Worm (Caenorhabditis elegans): Measurements from ENCODE around the gene F35C8.8.

The F35C8.8 gene

ce11 chrX:5372638-5373037 is at the start of gene F35C8.8:
Gene F35C8.8, minus strand, starts transcription at chrX:5372639.
- no peak for TF ChIP-seq ceh-36 (tag; optimal IDR thresholded peaks at IDR 0.05)
- no peak for TF ChIP-seq hnd-1 (tag; optimal IDR thresholded peaks at IDR 0.05)
- TF ChIP-seq ceh-13 (GFP tag; optimal IDR thresholded peaks at IDR 0.05): no peak
- no peak for TF ChIP-seq tbx-11 (GFP tag; IDR thresholded peaks at IDR 0.05)
- TF ChIP-seq pes-1 (GFP tag; IDR thresholded peaks at IDR 0.05): no peak
- TF ChIP-seq ama-1 (optimal IDR thresholded peaks at IDR 0.05): no peak
- no peak for TF ChIP-seq tra-4 (tag; optimal IDR thresholded peaks at IDR 0.05)
- TF ChIP-seq hmbx-1 (tag; optimal IDR thresholded peaks at IDR 0.05): no peak
- no peak for TF ChIP-seq flt-1 (GFP tag; IDR thresholded peaks at IDR 0.05)
- TF ChIP-seq scrt-1 (GFP tag; IDR thresholded peaks at IDR 0.05): no peak
- TF ChIP-seq tbx-37 (GFP tag; conservative IDR thresholded peaks at IDR 0.05): no peak
- no peak for TF ChIP-seq sea-1 (GFP tag; conservative IDR thresholded peaks at IDR 0.05)
- no peak for TF ChIP-seq B0310.2 (tag; optimal IDR thresholded peaks at IDR 0.05)
- no peak for TF ChIP-seq F13C5.2 (tag; optimal IDR thresholded peaks at IDR 0.05)

- TF ChIP-seq hmbx-1 (tag; optimal IDR thresholded peaks at IDR 0.05) (no peak), scrt-1 (GFP tag; IDR thresholded peaks at IDR 0.05) (no peak), B0310.2 (tag; optimal IDR thresholded peaks at IDR 0.05) (no peak), ceh-36 (tag; optimal IDR thresholded peaks at IDR 0.05) (no peak), ceh-13 (GFP tag; optimal IDR thresholded peaks at IDR 0.05) (no peak), tra-4 (tag; optimal IDR thresholded peaks at IDR 0.05) (no peak), aly-1 (tag; optimal IDR thresholded peaks at IDR 0.05) (no peak), hmg-4 (GFP tag; optimal IDR thresholded peaks at IDR 0.05) (no peak), sea-1 (GFP tag; conservative IDR thresholded peaks at IDR 0.05) (no peak), hnd-1 (tag; optimal IDR thresholded peaks at IDR 0.05) (no peak), ets-7 (tag; optimal IDR thresholded peaks at IDR 0.05) (no peak), ama-1 (optimal IDR thresholded peaks at IDR 0.05) (no peak)
Measured at ce11 chrX:5414250-5414649, 41.8 kb upstream of the F35C8.8 start, which contains the start of gene C41A3.2. Gene C41A3.2, minus strand, starts transcription at chrX:5414350.

- TF ChIP-seq ets-7 (tag; optimal IDR thresholded peaks at IDR 0.05) (no peak), ama-1 (optimal IDR thresholded peaks at IDR 0.05) (no peak), ceh-13 (GFP tag; optimal IDR thresholded peaks at IDR 0.05) (no peak), scrt-1 (GFP tag; IDR thresholded peaks at IDR 0.05) (no peak), tbx-11 (GFP tag; IDR thresholded peaks at IDR 0.05) (no peak), hmg-4 (GFP tag; optimal IDR thresholded peaks at IDR 0.05) (no peak), aly-1 (tag; optimal IDR thresholded peaks at IDR 0.05) (no peak), tra-4 (tag; optimal IDR thresholded peaks at IDR 0.05) (no peak), ceh-36 (tag; optimal IDR thresholded peaks at IDR 0.05) (no peak)
Measured at ce11 chrX:5413510-5413909, 41.1 kb upstream of the F35C8.8 start, which contains the start of gene pks-1. Gene pks-1, plus strand, starts transcription at chrX:5413810.

- TF ChIP-seq B0310.2 (tag; optimal IDR thresholded peaks at IDR 0.05): peak; percentile 42
- TF ChIP-seq aly-1 (tag; optimal IDR thresholded peaks at IDR 0.05): peak; percentile 31
- TF ChIP-seq ets-7 (tag; optimal IDR thresholded peaks at IDR 0.05): no peak
- TF ChIP-seq hmbx-1 (tag; optimal IDR thresholded peaks at IDR 0.05): no peak
- peak; percentile 80 for TF ChIP-seq scrt-1 (GFP tag; IDR thresholded peaks at IDR 0.05)
- peak; percentile 41 for TF ChIP-seq hnd-1 (tag; optimal IDR thresholded peaks at IDR 0.05)
- peak; percentile 43 for TF ChIP-seq ceh-36 (tag; optimal IDR thresholded peaks at IDR 0.05)
- TF ChIP-seq tbx-37 (GFP tag; conservative IDR thresholded peaks at IDR 0.05): peak; percentile 69
- peak; percentile 65 for TF ChIP-seq hmg-4 (GFP tag; optimal IDR thresholded peaks at IDR 0.05)
- TF ChIP-seq flt-1 (GFP tag; IDR thresholded peaks at IDR 0.05): peak; percentile 63
- peak; percentile 79 for TF ChIP-seq tbx-11 (GFP tag; IDR thresholded peaks at IDR 0.05)
- TF ChIP-seq pes-1 (GFP tag; IDR thresholded peaks at IDR 0.05): no peak; the same call in 1 of the 2 replicates
- TF ChIP-seq F13C5.2 (tag; optimal IDR thresholded peaks at IDR 0.05): peak; percentile 51
- no peak for TF ChIP-seq sea-1 (GFP tag; conservative IDR thresholded peaks at IDR 0.05)
- TF ChIP-seq ceh-13 (GFP tag; optimal IDR thresholded peaks at IDR 0.05): peak; percentile 38
- no peak for TF ChIP-seq ama-1 (optimal IDR thresholded peaks at IDR 0.05)
- no peak for TF ChIP-seq tra-4 (tag; optimal IDR thresholded peaks at IDR 0.05)
Measured at ce11 chrX:5407271-5407670, 34.8 kb upstream of the F35C8.8 start.

ce11 chrX:5406345-5406744 is 33.9 kb upstream of the F35C8.8 start, which contains the start of gene C03F11.4:
Gene C03F11.4, minus strand, starts transcription at chrX:5406445.
- TF ChIP-seq tbx-37 (GFP tag; conservative IDR thresholded peaks at IDR 0.05) (no peak), hmbx-1 (tag; optimal IDR thresholded peaks at IDR 0.05) (no peak), hmg-4 (GFP tag; optimal IDR thresholded peaks at IDR 0.05) (no peak), F13C5.2 (tag; optimal IDR thresholded peaks at IDR 0.05) (no peak), tbx-11 (GFP tag; IDR thresholded peaks at IDR 0.05) (no peak), sea-1 (GFP tag; conservative IDR thresholded peaks at IDR 0.05) (no peak), B0310.2 (tag; optimal IDR thresholded peaks at IDR 0.05) (no peak), scrt-1 (GFP tag; IDR thresholded peaks at IDR 0.05) (no peak), hnd-1 (tag; optimal IDR thresholded peaks at IDR 0.05) (no peak), ama-1 (optimal IDR thresholded peaks at IDR 0.05) (no peak)

ce11 chrX:5400524-5400923 is 28.1 kb upstream of the F35C8.8 start, which contains the start of gene scav-1:
Gene scav-1, minus strand, starts transcription at chrX:5400584.
- TF ChIP-seq ama-1 (optimal IDR thresholded peaks at IDR 0.05): no peak
- no peak for TF ChIP-seq hnd-1 (tag; optimal IDR thresholded peaks at IDR 0.05)

- no peak for TF ChIP-seq tra-4 (tag; optimal IDR thresholded peaks at IDR 0.05)
- no peak for TF ChIP-seq pes-1 (GFP tag; IDR thresholded peaks at IDR 0.05)
- TF ChIP-seq ets-7 (tag; optimal IDR thresholded peaks at IDR 0.05): no peak
- no peak for TF ChIP-seq F13C5.2 (tag; optimal IDR thresholded peaks at IDR 0.05)
Measured at ce11 chrX:5397300-5397699, 24.9 kb upstream of the F35C8.8 start, which contains the start of gene C03F11.2. Gene C03F11.2, minus strand, starts transcription at chrX:5397400.

ce11 chrX:5387629-5388028 is 15.2 kb upstream of the F35C8.8 start:
- no peak for TF ChIP-seq scrt-1 (GFP tag; IDR thresholded peaks at IDR 0.05)
- no peak for TF ChIP-seq ceh-36 (tag; optimal IDR thresholded peaks at IDR 0.05)
- no peak for TF ChIP-seq tbx-37 (GFP tag; conservative IDR thresholded peaks at IDR 0.05)
- no peak for TF ChIP-seq sea-1 (GFP tag; conservative IDR thresholded peaks at IDR 0.05)
- TF ChIP-seq B0310.2 (tag; optimal IDR thresholded peaks at IDR 0.05): no peak
- no peak for TF ChIP-seq ama-1 (optimal IDR thresholded peaks at IDR 0.05)
- TF ChIP-seq tbx-11 (GFP tag; IDR thresholded peaks at IDR 0.05): no peak
- TF ChIP-seq ets-7 (tag; optimal IDR thresholded peaks at IDR 0.05): no peak
- TF ChIP-seq pes-1 (GFP tag; IDR thresholded peaks at IDR 0.05): no peak
- TF ChIP-seq hnd-1 (tag; optimal IDR thresholded peaks at IDR 0.05): no peak

Measured in whole organism, early embryonic.